Worm (Caenorhabditis elegans) whole organism, L2 larva: Measurements from ENCODE around the gene F54H5.3.

Experiments used
- F13H6.1 ChIP-seq: sonication (generic microtip); optimal IDR thresholded peaks from 2 replicates; lab custom pipeline; 2016; ENCODE audit warnings: missing genetic modification characterization, missing compliant biosample characterization
- aly-2 ChIP-seq: fragments of 150-350 bp; optimal IDR thresholded peaks from 2 replicates; lab custom pipeline; 2014; ENCODE audit warnings: missing biosample characterization, missing genetic modification characterization
- fos-1 ChIP-seq: fragments of 150-350 bp; optimal IDR thresholded peaks from 2 replicates; lab custom pipeline; 2014; ENCODE audit warnings: missing biosample characterization, missing genetic modification characterization
- lin-39 ChIP-seq: fragments of 150-350 bp; optimal IDR thresholded peaks from 2 replicates; lab custom pipeline; 2014; ENCODE audit warnings: missing biosample characterization, missing genetic modification reagents, missing genetic modification characterization
- nhr-25 ChIP-seq: fragments of 150-350 bp; sonication (generic microtip); optimal IDR thresholded peaks from 3 replicates; lab custom pipeline; 2014; ENCODE audit warnings: missing biosample characterization, missing genetic modification characterization
- skn-1 ChIP-seq: sonication (generic microtip); optimal IDR thresholded peaks from 2 replicates; lab custom pipeline; 2017; ENCODE audit warnings: missing biosample characterization, missing genetic modification characterization
- sma-9 ChIP-seq, 2 experiments: fragments of 150-350 bp in 1 of 2; sonication (generic microtip) in 1 of 2; optimal IDR thresholded peaks; 2 replicates each; lab custom pipeline; 2014 to 2016; ENCODE audit warnings: missing genetic modification characterization in 2 of 2, mild to moderate bottlenecking in 1 of 2, missing biosample characterization in 1 of 2, missing compliant biosample characterization in 1 of 2, missing genetic modification reagents in 1 of 2, moderate library complexity in 1 of 2
- snpc-4 ChIP-seq: fragments of 150-350 bp; optimal IDR thresholded peaks from 2 replicates; lab custom pipeline; 2014; ENCODE audit warnings: missing biosample characterization, missing genetic modification characterization
- ztf-11 ChIP-seq: sonication (generic microtip); optimal IDR thresholded peaks from 2 replicates; lab custom pipeline; 2017; ENCODE audit warnings: missing biosample characterization, missing genetic modification characterization

- TF ChIP-seq F13H6.1 (tag; lab: Kevin White, UChicago) (no peak), ztf-11 (tag; lab: Kevin White, UChicago) (no peak), aly-2 (tag; lab: Kevin White, UChicago) (no peak), skn-1 (tag; lab: Kevin White, UChicago) (no peak), snpc-4 (tag; lab: Kevin White, UChicago) (no peak), fos-1 (tag; lab: Kevin White, UChicago) (no peak), nhr-25 (tag; lab: Kevin White, UChicago) (no peak), lin-39 (tag; lab: Kevin White, UChicago) (no peak), sma-9 (GFP tag; optimal IDR thresholded peaks at IDR 0.05; lab: Kevin White, UChicago) (no peak), sma-9 (tag; optimal IDR thresholded peaks at IDR 0.05; lab: Kevin White, UChicago) (no peak)
Observed at ce11 chrII:6666598-6666997, 44.6 kb downstream of the F54H5.3 start, which contains the start of gene T19D12.1.
